Worm (Caenorhabditis elegans) whole organism, L4 larva: ENCODE results near the gene srw-44.

ENCODE experiments used
- ZK546.5 ChIP-seq, 2 experiments: sonication (generic microtip); optimal IDR thresholded peaks; 2 replicates each; lab custom pipeline; 2017; ENCODE audit warnings: missing biosample characterization in 2 of 2, missing genetic modification characterization in 2 of 2
- aha-1 ChIP-seq: fragments of 150-350 bp; peaks from one replicate; lab custom pipeline; 2014; ENCODE audit warnings: missing biosample characterization, missing genetic modification characterization
- ceh-28 ChIP-seq: fragments of 150-350 bp; optimal IDR thresholded peaks from 2 replicates; lab custom pipeline; 2014; ENCODE audit warnings: missing biosample characterization, missing genetic modification reagents, missing genetic modification characterization
- fkh-10 ChIP-seq: fragments of 150-350 bp; optimal IDR thresholded peaks from 2 replicates; lab custom pipeline; 2014; ENCODE audit warnings: missing biosample characterization, missing genetic modification reagents, missing genetic modification characterization
- lin-13 ChIP-seq: fragments of 150-350 bp; optimal IDR thresholded peaks from 2 replicates; lab custom pipeline; 2014; ENCODE audit warnings: missing biosample characterization, missing genetic modification reagents, missing genetic modification characterization
- lin-39 ChIP-seq: fragments of 150-350 bp; optimal IDR thresholded peaks from 2 replicates; lab custom pipeline; 2014; ENCODE audit warnings: missing biosample characterization, missing genetic modification reagents, missing genetic modification characterization
- nhr-28 ChIP-seq: fragments of 150-350 bp; optimal IDR thresholded peaks from 2 replicates; lab custom pipeline; 2014; ENCODE audit warnings: missing biosample characterization, missing genetic modification characterization
- nhr-77 ChIP-seq: fragments of 150-350 bp; optimal IDR thresholded peaks from 2 replicates; lab custom pipeline; 2014; ENCODE audit warnings: missing biosample characterization, missing genetic modification characterization
- pha-4 ChIP-seq, 2 experiments: fragments of 150-350 bp in 1 of 2; fragments of 200-800 bp in 1 of 2; sonication (Bioruptor generic) in 1 of 2; IDR thresholded peaks in 1 of 2; optimal IDR thresholded peaks in 1 of 2; 2 replicates each; pipeline versions ENCODE4 v1.3.6 to Lab custom; 2014 to 2022; ENCODE audit warnings: missing genetic modification characterization in 2 of 2, missing genetic modification reagents in 2 of 2, missing biosample characterization in 1 of 2, missing compliant biosample characterization in 1 of 2
- skn-1 ChIP-seq: fragments of 150-350 bp; optimal IDR thresholded peaks from 2 replicates; lab custom pipeline; 2014; ENCODE audit warnings: missing biosample characterization, missing genetic modification characterization
- snpc-4 ChIP-seq: fragments of 150-350 bp; optimal IDR thresholded peaks from 2 replicates; lab custom pipeline; 2014; ENCODE audit warnings: missing biosample characterization, missing genetic modification characterization
- tra-1 ChIP-seq: fragments of 200-800 bp; sonication (Bioruptor generic); IDR thresholded peaks from 2 replicates; pipeline ENCODE4 v1.3.6; 2022; ENCODE audit warnings: missing genetic modification reagents, missing genetic modification characterization, missing compliant biosample characterization
- unc-39 ChIP-seq: sonication (generic microtip); optimal IDR thresholded peaks from 2 replicates; lab custom pipeline; 2017; ENCODE audit warnings: missing biosample characterization, missing genetic modification characterization

DNA sequence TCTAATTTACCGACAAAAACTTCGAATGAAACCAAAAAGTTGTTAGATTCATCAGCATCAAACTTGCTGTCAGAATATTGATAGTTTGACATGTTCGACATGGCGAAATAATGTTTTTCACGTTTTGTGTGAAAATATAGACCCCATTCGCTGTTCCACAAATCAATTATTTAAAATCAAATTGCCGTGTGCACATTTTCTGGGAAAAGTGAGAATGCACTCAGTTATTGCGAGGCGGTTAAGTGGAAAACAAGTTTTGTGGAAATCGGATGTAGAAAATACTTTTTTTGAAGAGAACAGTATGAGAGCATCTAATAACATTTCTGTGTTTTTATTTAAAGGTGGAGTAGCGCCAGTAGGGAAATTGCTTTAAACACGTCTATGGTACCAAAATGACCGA is 13.7 kb downstream of the srw-44 start, which contains the start of gene srw-42:
- TF ChIP-seq skn-1 (no peak), aha-1 (tag; lab: Kevin White, UChicago) (no peak), ZK546.5 (tag; optimal IDR thresholded peaks at IDR 0.05; lab: Kevin White, UChicago) (no peak), nhr-77 (tag; lab: Kevin White, UChicago) (no peak), pha-4 (GFP tag; IDR thresholded peaks at IDR 0.05; lab: Robert Waterston, UW) (no peak), pha-4 (tag; optimal IDR thresholded peaks at IDR 0.05; lab: Kevin White, UChicago) (no peak), snpc-4 (tag; lab: Kevin White, UChicago) (no peak), tra-1 (GFP tag; lab: Robert Waterston, UW) (no peak), ceh-28 (tag; lab: Kevin White, UChicago) (no peak), fkh-10 (GFP tag; lab: Kevin White, UChicago) (no peak), nhr-28 (tag; lab: Kevin White, UChicago) (no peak), unc-39 (tag; lab: Kevin White, UChicago) (no peak), lin-39 (tag; lab: Kevin White, UChicago) (no peak), lin-13 (no peak)
